Worm (Caenorhabditis elegans): ENCODE measurements around the gene F21G4.3.

DNA sequence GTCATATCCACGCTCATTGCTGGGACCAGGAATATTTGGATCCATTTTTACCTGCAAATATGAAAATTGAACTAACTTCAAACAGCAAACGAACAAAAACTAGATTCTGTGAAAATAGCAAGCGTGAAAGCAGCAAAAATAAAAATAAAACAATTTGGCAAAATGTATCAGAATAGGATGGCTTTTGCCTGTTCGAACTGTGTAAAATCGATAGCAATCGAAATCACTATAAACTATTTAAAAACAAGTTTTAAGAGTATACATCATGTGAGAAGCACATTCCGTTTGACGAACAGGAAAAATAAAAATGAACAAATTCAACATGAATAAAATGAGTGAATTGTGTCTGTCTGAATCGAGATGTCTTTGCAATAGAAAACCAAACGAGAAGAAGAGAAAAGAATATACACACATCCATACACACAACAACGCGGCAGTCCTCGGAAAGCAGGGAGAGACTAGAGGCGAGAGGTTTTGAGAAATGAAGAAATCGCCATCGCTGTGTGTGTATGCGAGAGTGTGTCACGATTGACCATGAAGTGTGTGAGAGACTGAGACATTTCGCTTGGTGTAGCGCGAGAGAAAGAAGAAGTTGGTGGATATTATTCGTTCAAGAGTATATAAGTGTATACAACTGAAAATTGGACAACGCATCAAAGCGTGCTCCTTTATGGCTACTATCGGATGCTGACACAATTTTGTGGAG, 4.6 kb downstream of the F21G4.3 start, which contains the start of gene phf-34:
- peak; percentile 58 for TF ChIP-seq sdc-2 (tag; optimal IDR thresholded peaks at IDR 0.05)
- TF ChIP-seq ztf-16 (tag; optimal IDR thresholded peaks at IDR 0.05) = no peak
- TF ChIP-seq ceh-45 (GFP tag; IDR thresholded peaks at IDR 0.05) = no peak
- TF ChIP-seq nhr-11 (tag; optimal IDR thresholded peaks at IDR 0.05) = no peak
- TF ChIP-seq dmd-4 (tag; optimal IDR thresholded peaks at IDR 0.05; ENCODE audit: borderline replicate concordance) = no peak

Measured in whole organism, late embryonic.